Worm (Caenorhabditis elegans): ENCODE data around the gene gop-3.

gop-3 gene

DNA sequence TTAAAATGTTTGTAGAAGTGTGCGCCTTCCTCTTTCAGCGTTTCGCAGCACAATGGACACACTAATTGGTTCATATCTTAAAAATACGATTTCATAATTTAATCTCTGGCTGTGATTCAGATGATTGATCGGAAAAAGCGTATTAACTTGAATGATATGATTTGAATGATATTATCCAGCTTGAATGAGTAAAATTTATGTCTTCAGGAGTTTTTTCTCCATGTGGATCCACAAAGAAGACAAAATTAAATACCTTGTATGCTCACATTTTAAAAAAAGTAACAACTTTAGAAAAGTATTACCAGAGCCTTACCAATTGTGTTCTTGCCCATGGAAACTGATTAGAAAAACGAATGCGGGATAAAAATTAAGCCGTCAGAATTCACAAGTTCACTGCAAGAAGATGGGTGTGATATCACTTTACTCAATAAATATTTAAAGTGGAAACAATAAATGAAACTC, 12.9 kb downstream of the gop-3 start, which contains the start of gene ztf-8 (continued):
- TF ChIP-seq dpff-1 (tag; optimal IDR thresholded peaks at IDR 0.05): peak; percentile 41
- no peak for TF ChIP-seq ztf-18 (tag; optimal IDR thresholded peaks at IDR 0.05)
- no peak for TF ChIP-seq let-526 (GFP tag; IDR thresholded peaks at IDR 0.05)
- no peak for TF ChIP-seq mes-4 (tag; optimal IDR thresholded peaks at IDR 0.05)
- no peak for TF ChIP-seq pbrm-1 (GFP tag; IDR thresholded peaks at IDR 0.05)
- peak; percentile 79 for TF ChIP-seq repo-1 (tag; optimal IDR thresholded peaks at IDR 0.05)
- TF ChIP-seq lin-35 (GFP tag; optimal IDR thresholded peaks at IDR 0.05): peak in 1 of 3 experiments; percentile 22
- TF ChIP-seq ccch-3 (GFP tag; optimal IDR thresholded peaks at IDR 0.05): no peak
- no peak for TF ChIP-seq ztf-3 (GFP tag; optimal IDR thresholded peaks at IDR 0.05)
- peak; percentile 31 for TF ChIP-seq atf-7 (tag; optimal IDR thresholded peaks at IDR 0.05)
- no peak for TF ChIP-seq cebp-2 (GFP tag; IDR thresholded peaks at IDR 0.05)
- peak; percentile 65 for TF ChIP-seq madf-6 (GFP tag; IDR thresholded peaks at IDR 0.05)
- no peak for TF ChIP-seq attf-3 (GFP tag; conservative IDR thresholded peaks at IDR 0.05)
- TF ChIP-seq F39B2.1 (GFP tag; IDR thresholded peaks at IDR 0.05): no peak
- TF ChIP-seq unc-130 (GFP tag; optimal IDR thresholded peaks at IDR 0.05): peak; percentile 10
- no peak for TF ChIP-seq ceh-40 (GFP tag; IDR thresholded peaks at IDR 0.05)
- TF ChIP-seq ceh-91 (GFP tag; IDR thresholded peaks at IDR 0.05): no peak
- TF ChIP-seq rec-8 (tag; optimal IDR thresholded peaks at IDR 0.05): no peak
- TF ChIP-seq mel-28 (tag; optimal IDR thresholded peaks at IDR 0.05; ENCODE audit: borderline replicate concordance): no peak
- TF ChIP-seq C17E4.6 (GFP tag; IDR thresholded peaks at IDR 0.05): no peak
- no peak for TF ChIP-seq nhr-27 (tag; optimal IDR thresholded peaks at IDR 0.05)
- TF ChIP-seq rpc-1 (optimal IDR thresholded peaks at IDR 0.05): no peak
- no peak for TF ChIP-seq rpc-1 (tag; optimal IDR thresholded peaks at IDR 0.05)
- TF ChIP-seq lin-54 (GFP tag; optimal IDR thresholded peaks at IDR 0.05): peak; percentile 45
- no peak for TF ChIP-seq snpc-3.4 (tag; optimal IDR thresholded peaks at IDR 0.05)
- no peak for TF ChIP-seq ztf-28 (GFP tag; IDR thresholded peaks at IDR 0.05)
- TF ChIP-seq B0035.1 (tag; optimal IDR thresholded peaks at IDR 0.05): no peak
- TF ChIP-seq lag-1 (GFP tag; IDR thresholded peaks at IDR 0.05): no peak
- no peak; the same call in 1 of the 2 replicates for TF ChIP-seq F33H1.4 (GFP tag; IDR thresholded peaks at IDR 0.05)
- no peak for TF ChIP-seq lsy-27 (tag; optimal IDR thresholded peaks at IDR 0.05; ENCODE audit: borderline replicate concordance, insufficient read depth)
- peak; percentile 2 for TF ChIP-seq B0261.1 (tag; optimal IDR thresholded peaks at IDR 0.05)
- TF ChIP-seq hrde-1 (tag; optimal IDR thresholded peaks at IDR 0.05; ENCODE audit: borderline replicate concordance): no peak
- no peak for TF ChIP-seq aptf-2 (GFP tag; conservative IDR thresholded peaks at IDR 0.05)
- TF ChIP-seq K11D2.4 (GFP tag; IDR thresholded peaks at IDR 0.05): no peak
- TF ChIP-seq efl-1 (GFP tag; optimal IDR thresholded peaks at IDR 0.05): no peak
- TF ChIP-seq ztf-25 (GFP tag; IDR thresholded peaks at IDR 0.05): no peak
- no peak for TF ChIP-seq snpc-1.3 (tag; optimal IDR thresholded peaks at IDR 0.05; ENCODE audit: insufficient read depth)
- no peak for TF ChIP-seq let-607 (tag; optimal IDR thresholded peaks at IDR 0.05)
- TF ChIP-seq nhr-80 (tag; optimal IDR thresholded peaks at IDR 0.05): no peak
- TF ChIP-seq mcd-1 (GFP tag; IDR thresholded peaks at IDR 0.05): no peak
- peak; percentile 72 for TF ChIP-seq B0336.3 (GFP tag; IDR thresholded peaks at IDR 0.05)
- TF ChIP-seq F22D6.2 (tag; optimal IDR thresholded peaks at IDR 0.05): no peak
- TF ChIP-seq akir-1 (GFP tag; optimal IDR thresholded peaks at IDR 0.05): no peak
- TF ChIP-seq ceh-79 (tag; optimal IDR thresholded peaks at IDR 0.05): no peak
- no peak for TF ChIP-seq ceh-27 (GFP tag; optimal IDR thresholded peaks at IDR 0.05)
- no peak for TF ChIP-seq fkh-3 (tag; optimal IDR thresholded peaks at IDR 0.05)
- peak; percentile 66; the same call in 1 of the 2 replicates for TF ChIP-seq Y53G8AR.9 (GFP tag; conservative IDR thresholded peaks at IDR 0.05)
- no peak for TF ChIP-seq hmg-20 (GFP tag; IDR thresholded peaks at IDR 0.05)
- no peak for TF ChIP-seq pha-4 (tag; optimal IDR thresholded peaks at IDR 0.05)

All from whole organism, young adult.